Worm (Caenorhabditis elegans) whole organism, midembryonic: Measurements from ENCODE around the gene smg-3.

Experiments used
- T22C8.4 ChIP-seq: fragments of 200-800 bp; sonication (Bioruptor generic); IDR thresholded peaks from 2 replicates; pipeline ENCODE4 v1.3.6; 2022; ENCODE audit warnings: missing genetic modification characterization, missing compliant biosample characterization
- cog-1 ChIP-seq: sonication (generic microtip); optimal IDR thresholded peaks from 2 replicates; lab custom pipeline; 2016; ENCODE audit warnings: missing genetic modification characterization, missing compliant biosample characterization
- flt-1 ChIP-seq: fragments of 200-800 bp; sonication (Bioruptor generic); IDR thresholded peaks from 2 replicates; pipeline ENCODE4 v1.3.6; 2022; ENCODE audit warnings: missing genetic modification characterization, missing compliant biosample characterization
- klf-2 ChIP-seq: fragments of 200-800 bp; sonication (Bioruptor generic); conservative IDR thresholded peaks from 2 replicates; pipeline ENCODE4 v1.3.6; 2022; ENCODE audit warnings: missing genetic modification reagents, missing genetic modification characterization, missing compliant biosample characterization
- med-1 ChIP-seq: sonication (generic microtip); optimal IDR thresholded peaks from 2 replicates; lab custom pipeline; 2017; ENCODE audit warnings: missing genetic modification characterization, mild to moderate bottlenecking, missing compliant biosample characterization, antibody characterized with exemption, missing genetic modification reagents; ENCODE audit not compliant: insufficient read depth
- ref-1 ChIP-seq: fragments of 200-800 bp; sonication (Bioruptor generic); conservative IDR thresholded peaks from 2 replicates; pipeline ENCODE4 v1.3.6; 2022; ENCODE audit warnings: missing genetic modification reagents, missing genetic modification characterization, missing compliant biosample characterization
- tab-1 ChIP-seq: fragments of 200-800 bp; sonication (Bioruptor generic); IDR thresholded peaks from 2 replicates; pipeline ENCODE4 v1.3.6; 2022; ENCODE audit warnings: missing genetic modification characterization, missing compliant biosample characterization
- ztf-23 ChIP-seq: fragments of 200-800 bp; sonication (Bioruptor generic); IDR thresholded peaks from 2 replicates; pipeline ENCODE4 v1.3.6; 2022; ENCODE audit warnings: missing genetic modification reagents, missing genetic modification characterization, missing compliant biosample characterization
- ztf-29 ChIP-seq: fragments of 200-800 bp; sonication (Bioruptor generic); IDR thresholded peaks from 2 replicates; pipeline ENCODE4 v1.3.6; 2022; ENCODE audit warnings: missing genetic modification reagents, missing genetic modification characterization, missing compliant biosample characterization

Gene smg-3

DNA sequence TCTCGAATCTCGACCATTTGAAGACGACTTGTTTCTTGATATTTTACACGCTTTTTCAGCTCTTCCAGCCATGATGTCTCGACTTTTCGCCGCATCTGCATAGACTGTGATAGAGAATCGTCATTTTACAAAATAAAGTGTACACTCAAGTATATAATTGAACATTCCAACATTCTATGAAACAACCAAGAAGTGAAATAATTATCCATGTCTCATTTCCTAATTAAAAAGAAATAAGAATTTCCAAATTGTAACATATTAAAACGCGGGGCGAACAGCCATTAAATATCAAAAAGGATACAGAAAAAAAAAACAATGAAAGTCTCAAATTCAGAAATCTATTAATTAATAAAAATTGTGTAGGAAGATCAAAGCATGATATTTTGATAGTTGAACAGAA lies at the start of gene smg-3:
TSS of gene smg-3 (minus strand) at position 101 of the 400 bp plus-strand sequence.
- TF ChIP-seq cog-1 (tag; lab: Kevin White, UChicago) (no peak), tab-1 (GFP tag; lab: Robert Waterston, UW) (no peak), T22C8.4 (GFP tag; lab: Robert Waterston, UW) (no peak), flt-1 (GFP tag; lab: Robert Waterston, UW) (no peak), ztf-23 (GFP tag; lab: Robert Waterston, UW) (no peak), med-1 (GFP tag; lab: Kevin White, UChicago) (no peak), klf-2 (GFP tag; lab: Robert Waterston, UW) (no peak), ztf-29 (GFP tag; lab: Robert Waterston, UW) (no peak)

DNA sequence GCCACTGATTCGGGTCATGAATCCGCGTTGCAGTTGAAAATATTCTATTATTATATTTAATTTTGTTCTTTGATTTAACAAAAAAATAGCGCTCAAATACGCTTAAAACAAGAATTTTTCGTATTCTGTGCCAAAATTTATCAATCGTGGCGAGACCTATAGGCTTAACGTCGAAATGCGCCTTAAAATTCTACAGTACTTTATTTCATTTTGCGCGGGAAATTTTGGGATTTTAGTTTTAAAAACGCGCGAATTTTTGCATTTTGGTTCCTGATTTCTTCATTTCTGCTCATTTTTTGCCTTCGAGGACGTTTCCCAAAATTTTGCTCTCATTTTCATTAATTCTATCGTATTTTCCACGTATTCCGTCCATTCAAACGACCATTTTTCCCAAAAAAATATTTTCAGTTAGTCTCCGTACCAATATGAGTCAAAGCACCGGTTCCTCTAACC lies 48.3 kb upstream of the smg-3 start, which contains the start of gene puf-11:
TSS of gene puf-11 (plus strand) at position 403 of the 453 bp plus-strand sequence.
- no peak for TF ChIP-seq klf-2 (GFP tag; lab: Robert Waterston, UW)
- no peak for TF ChIP-seq tab-1 (GFP tag; lab: Robert Waterston, UW)
- no peak for TF ChIP-seq ztf-29 (GFP tag; lab: Robert Waterston, UW)
- no peak for TF ChIP-seq T22C8.4 (GFP tag; lab: Robert Waterston, UW)
- no peak for TF ChIP-seq med-1 (GFP tag; lab: Kevin White, UChicago)
- TF ChIP-seq flt-1 (GFP tag; lab: Robert Waterston, UW): no peak
- no peak for TF ChIP-seq cog-1 (tag; lab: Kevin White, UChicago)
- no peak for TF ChIP-seq ztf-23 (GFP tag; lab: Robert Waterston, UW)
- no peak for TF ChIP-seq ref-1

DNA sequence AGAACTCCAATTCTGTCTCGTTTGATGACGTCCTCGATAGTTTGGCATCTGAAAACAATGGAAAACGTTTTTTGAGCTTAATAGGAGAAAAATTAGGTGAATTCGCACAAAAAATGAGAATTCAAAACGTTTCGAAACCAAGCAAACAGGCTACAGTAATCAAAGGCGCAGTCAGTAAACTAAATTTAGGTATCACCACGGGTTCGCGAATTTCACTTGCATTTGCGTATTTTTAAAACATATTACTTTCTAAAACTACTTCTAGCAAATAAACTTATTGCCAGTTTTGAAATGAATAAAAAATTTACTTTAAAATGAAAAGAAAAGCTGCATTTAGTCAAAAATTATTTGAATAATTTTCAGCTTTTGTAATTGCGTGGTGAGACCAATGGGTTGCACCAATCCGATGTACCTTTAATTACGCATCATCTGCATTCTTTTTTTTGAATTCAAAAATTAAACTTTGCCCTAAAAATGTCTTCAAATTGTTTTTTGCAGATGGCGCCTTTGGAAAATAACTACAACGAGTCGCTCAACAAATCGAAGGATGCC lies 46.2 kb upstream of the smg-3 start, which contains the start of the genes Y73B6BL.23 and htp-2:
TSS of gene Y73B6BL.23 (minus strand) at position 51 of the 552 bp plus-strand sequence.
TSS of gene htp-2 (plus strand) at position 492 of the 552 bp plus-strand sequence.
- TF ChIP-seq med-1 (GFP tag; lab: Kevin White, UChicago) (no peak), flt-1 (GFP tag; lab: Robert Waterston, UW) (no peak), ref-1 (no peak), klf-2 (GFP tag; lab: Robert Waterston, UW) (no peak)

DNA sequence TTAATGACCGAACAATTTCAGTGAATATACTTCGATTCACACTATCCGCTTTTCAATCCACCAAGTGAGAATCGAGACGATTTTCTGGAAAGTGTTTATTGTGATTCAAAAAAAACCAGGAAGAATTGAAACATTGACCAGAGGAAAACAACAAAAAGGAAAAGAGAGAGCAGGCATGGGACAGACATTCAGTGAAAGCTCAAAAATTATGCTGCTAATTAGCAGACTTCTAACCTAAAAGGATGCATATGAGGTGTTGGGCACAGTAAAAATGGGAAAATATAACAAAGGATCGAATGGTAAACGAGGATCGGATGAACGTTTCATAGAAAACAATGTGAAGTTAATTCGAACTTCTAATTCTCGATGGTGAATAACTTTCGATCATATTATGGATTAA lies 44.7 kb upstream of the smg-3 start:
- TF ChIP-seq flt-1 (GFP tag; lab: Robert Waterston, UW) (no peak), tab-1 (GFP tag; lab: Robert Waterston, UW) (no peak), T22C8.4 (GFP tag; lab: Robert Waterston, UW) (no peak), ref-1 (no peak), med-1 (GFP tag; lab: Kevin White, UChicago) (no peak), klf-2 (GFP tag; lab: Robert Waterston, UW) (no peak), cog-1 (tag; lab: Kevin White, UChicago) (no peak), ztf-29 (GFP tag; lab: Robert Waterston, UW) (no peak), ztf-23 (GFP tag; lab: Robert Waterston, UW) (no peak)

DNA sequence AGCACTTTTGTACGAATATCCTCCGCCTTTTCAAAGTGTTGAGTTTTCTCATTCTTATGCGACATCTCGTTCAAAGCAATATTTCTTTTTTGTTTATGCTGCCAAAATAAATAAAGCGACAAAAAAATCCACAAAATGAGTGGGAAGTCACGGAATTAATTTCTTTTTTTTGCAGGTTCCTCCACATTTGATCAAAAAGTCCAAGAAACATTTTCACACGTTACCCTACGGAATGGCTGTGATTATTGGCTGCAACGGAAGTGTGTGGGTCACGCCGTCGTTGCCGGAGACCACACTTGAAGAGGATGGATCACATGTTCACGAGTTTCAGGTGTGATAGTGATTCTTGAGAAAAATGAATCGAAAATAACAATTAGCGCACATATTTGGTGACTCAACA lies 43.7 kb upstream of the smg-3 start, which contains the start of gene Y73B6BL.22:
TSS of gene Y73B6BL.22 (minus strand) at position 101 of the 400 bp plus-strand sequence.
- TF ChIP-seq flt-1 (GFP tag; lab: Robert Waterston, UW) (no peak), tab-1 (GFP tag; lab: Robert Waterston, UW) (no peak), klf-2 (GFP tag; lab: Robert Waterston, UW) (no peak), T22C8.4 (GFP tag; lab: Robert Waterston, UW) (no peak), ztf-29 (GFP tag; lab: Robert Waterston, UW) (no peak), ztf-23 (GFP tag; lab: Robert Waterston, UW) (no peak), med-1 (GFP tag; lab: Kevin White, UChicago) (no peak), ref-1 (no peak), cog-1 (tag; lab: Kevin White, UChicago) (no peak)

DNA sequence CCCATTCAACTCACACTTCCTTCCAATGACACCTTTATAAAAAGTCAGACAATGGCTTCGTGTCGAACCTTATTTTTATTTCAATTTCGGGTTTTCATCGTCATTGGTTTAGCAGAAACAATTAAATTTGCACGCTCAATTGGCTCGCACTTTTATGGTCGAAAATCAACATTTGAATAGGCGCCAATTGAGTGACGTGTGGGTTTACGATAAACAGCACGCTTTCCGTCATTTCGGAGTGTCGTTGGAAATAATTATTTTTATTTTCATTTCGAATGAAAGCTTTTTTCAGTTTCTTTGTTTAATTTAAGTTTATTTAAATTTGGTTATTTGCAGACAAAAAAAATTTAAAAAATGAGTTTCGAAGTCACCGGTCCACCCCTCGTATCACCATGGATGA lies 42.3 kb upstream of the smg-3 start, which contains the start of gene exos-2:
TSS of gene exos-2 (plus strand) at position 330 of the 400 bp plus-strand sequence.
- no peak for TF ChIP-seq ref-1
- no peak for TF ChIP-seq ztf-23 (GFP tag; lab: Robert Waterston, UW)
- TF ChIP-seq cog-1 (tag; lab: Kevin White, UChicago): peak; percentile 6
- TF ChIP-seq tab-1 (GFP tag; lab: Robert Waterston, UW): no peak
- TF ChIP-seq flt-1 (GFP tag; lab: Robert Waterston, UW): no peak
- no peak for TF ChIP-seq ztf-29 (GFP tag; lab: Robert Waterston, UW)
- no peak for TF ChIP-seq klf-2 (GFP tag; lab: Robert Waterston, UW)
- no peak for TF ChIP-seq med-1 (GFP tag; lab: Kevin White, UChicago)

DNA sequence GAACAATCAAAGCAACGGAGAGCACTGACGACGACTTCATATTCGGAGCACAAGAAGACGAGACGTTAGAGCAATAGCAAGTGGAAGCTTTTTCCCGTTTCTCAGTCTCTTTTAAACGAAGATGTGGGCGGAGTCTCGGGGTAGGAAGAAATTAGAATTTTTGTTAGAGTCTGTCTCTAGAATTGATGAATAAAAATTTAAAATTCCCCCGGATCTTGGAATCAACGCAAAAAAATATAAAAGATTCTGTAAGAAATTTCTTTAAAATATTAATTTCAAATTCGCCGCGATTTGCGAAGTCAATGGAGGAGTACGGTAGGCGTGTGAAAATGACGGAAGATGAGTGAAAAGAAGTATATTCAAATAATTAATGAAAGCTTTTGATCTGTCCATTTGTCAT lies 40.6 kb upstream of the smg-3 start, which contains the start of gene nlp-71:
TSS of gene nlp-71 (minus strand) at position 101 of the 400 bp plus-strand sequence.
- no peak for TF ChIP-seq cog-1 (tag; lab: Kevin White, UChicago)
- no peak for TF ChIP-seq med-1 (GFP tag; lab: Kevin White, UChicago)
- no peak for TF ChIP-seq flt-1 (GFP tag; lab: Robert Waterston, UW)
- no peak for TF ChIP-seq klf-2 (GFP tag; lab: Robert Waterston, UW)
- TF ChIP-seq ref-1: no peak
- no peak for TF ChIP-seq ztf-29 (GFP tag; lab: Robert Waterston, UW)
- no peak for TF ChIP-seq ztf-23 (GFP tag; lab: Robert Waterston, UW)
- no peak for TF ChIP-seq T22C8.4 (GFP tag; lab: Robert Waterston, UW)
- TF ChIP-seq tab-1 (GFP tag; lab: Robert Waterston, UW): no peak

DNA sequence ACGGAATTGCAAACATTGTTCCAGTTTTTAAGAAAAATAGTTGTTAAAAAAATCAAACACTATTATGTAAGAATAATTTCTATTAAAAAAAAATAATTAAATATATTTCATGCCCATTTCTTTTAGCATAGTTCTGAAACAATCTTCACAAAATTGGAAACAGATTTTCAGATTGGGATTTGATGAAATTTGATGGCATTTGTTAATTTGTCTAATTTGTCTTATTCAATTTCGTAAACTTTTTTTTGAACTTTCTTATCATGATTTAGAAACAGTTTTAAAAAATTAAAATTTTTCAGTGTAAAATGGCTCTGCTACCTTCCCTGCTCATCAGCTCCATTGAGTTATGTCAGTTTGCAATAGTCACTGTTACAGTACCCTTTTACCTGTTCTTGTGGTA lies 32.0 kb upstream of the smg-3 start, which contains the start of gene srv-13:
TSS of gene srv-13 (plus strand) at position 301 of the 400 bp plus-strand sequence.
- no peak for TF ChIP-seq cog-1 (tag; lab: Kevin White, UChicago)
- TF ChIP-seq flt-1 (GFP tag; lab: Robert Waterston, UW): no peak
- TF ChIP-seq T22C8.4 (GFP tag; lab: Robert Waterston, UW): no peak
- TF ChIP-seq ref-1: no peak
- TF ChIP-seq ztf-23 (GFP tag; lab: Robert Waterston, UW): no peak
- TF ChIP-seq med-1 (GFP tag; lab: Kevin White, UChicago): no peak
- no peak for TF ChIP-seq ztf-29 (GFP tag; lab: Robert Waterston, UW)
- no peak for TF ChIP-seq klf-2 (GFP tag; lab: Robert Waterston, UW)
- no peak for TF ChIP-seq tab-1 (GFP tag; lab: Robert Waterston, UW)
